Fruit fly (Drosophila melanogaster) S2 (cell line): ENCODE results near the gene Cyp313a5.

Source experiments
- CG8478 ChIP-seq: fragments of >200 bp; optimal IDR thresholded peaks from 2 replicates; lab custom pipeline; 2018
- CTCF ChIP-seq, 2 experiments: fragments of >200 bp; optimal IDR thresholded peaks; 2 replicates each; lab custom pipeline; 2018

The Cyp313a5 gene

dm6 chr3R:12194911-12195310 lies 39.6 kb downstream of the Cyp313a5 start, which contains the start of the genes eIF3d2 and CG43450:
eIF3d2 (minus strand) TSS chr3R:12195011.
CG43450 (plus strand) TSS chr3R:12195294.
- TF ChIP-seq CTCF (optimal IDR thresholded peaks at IDR 0.05; lab: Kevin White, UChicago) (no peak), CG8478 (lab: Kevin White, UChicago) (no peak)

DNA sequence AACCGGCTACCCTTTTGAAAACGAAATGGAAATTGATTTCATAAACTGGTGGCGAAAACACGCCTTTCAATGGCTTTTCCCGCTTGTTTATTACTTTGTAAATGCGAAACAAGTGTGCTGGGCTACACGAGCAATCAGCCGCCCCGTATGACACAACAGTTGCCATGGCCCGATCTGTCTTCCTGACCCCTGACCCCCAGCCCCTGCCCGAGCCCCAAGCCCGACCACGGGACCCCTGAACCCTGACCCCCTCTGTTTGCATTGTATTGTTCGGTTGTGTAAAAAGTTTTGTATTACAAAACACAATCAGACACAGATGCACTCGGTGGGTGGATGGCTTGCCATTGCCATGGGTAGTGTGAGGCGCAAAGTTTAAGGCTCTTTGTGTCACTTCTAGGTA lies 48.9 kb downstream of the Cyp313a5 start:
- TF ChIP-seq CTCF (optimal IDR thresholded peaks at IDR 0.05; lab: Kevin White, UChicago) = no peak
- no peak for TF ChIP-seq CG8478 (lab: Kevin White, UChicago)
